Fruit fly (Drosophila melanogaster): ENCODE measurements around the gene dnt.
A peak's percentile ranks its signal among the peaks of the same experiment; 100 is the strongest.

Gene dnt

DNA sequence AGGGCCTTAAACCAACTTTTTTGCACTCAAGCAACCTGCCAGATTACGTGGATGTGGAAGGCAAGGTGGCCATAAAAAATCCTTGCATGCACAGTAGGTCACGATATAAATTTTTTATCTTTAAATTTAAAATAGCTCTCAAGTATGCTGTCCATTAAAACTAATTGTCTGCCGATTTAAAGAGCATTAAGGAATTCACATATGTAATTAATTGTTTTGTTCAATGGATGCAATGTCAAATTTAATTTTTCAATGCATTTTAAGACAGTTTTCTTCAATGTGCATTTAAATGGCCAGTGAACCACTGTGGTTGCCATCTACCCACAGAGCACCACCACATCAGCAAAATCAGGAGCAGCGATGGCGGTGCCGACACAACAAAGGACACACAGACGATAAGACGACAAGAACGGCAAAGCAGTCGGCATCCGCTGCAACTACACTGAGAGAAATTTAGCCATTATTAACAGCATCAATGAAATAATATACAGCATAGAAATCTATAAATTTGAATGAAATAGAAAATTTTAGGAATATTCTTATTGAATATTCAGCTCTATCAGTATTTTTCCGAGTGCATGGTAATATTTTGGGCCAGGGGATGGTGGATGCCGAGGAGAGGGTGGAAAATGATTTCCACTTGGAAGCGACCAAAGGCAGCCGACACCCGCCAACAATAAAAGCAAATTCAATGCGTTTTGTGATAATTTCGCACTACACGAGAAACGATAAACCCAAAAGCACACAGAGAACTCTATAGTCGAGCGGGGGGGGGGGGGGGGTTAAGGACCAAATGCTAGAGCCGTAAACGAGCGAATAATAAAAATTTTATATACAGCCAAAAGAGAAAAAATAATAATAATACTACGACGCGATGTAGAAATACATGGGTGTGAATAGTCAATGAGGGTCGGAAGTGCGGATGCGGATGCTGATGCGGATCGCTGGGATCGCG lies 14.4 kb upstream of the dnt start (continued):
- peak; percentile 61 for TF ChIP-seq CG1603 (tag; optimal IDR thresholded peaks at IDR 0.05)
- peak; percentile 73 for TF ChIP-seq CG4404 (GFP tag; IDR thresholded peaks at IDR 0.05)
- peak; percentile 20 to 30 for TF ChIP-seq dpn (GFP tag; optimal IDR thresholded peaks at IDR 0.05)
- TF ChIP-seq Hand (GFP tag; optimal IDR thresholded peaks at IDR 0.05), result no peak
- TF ChIP-seq Rfx (GFP tag; IDR thresholded peaks at IDR 0.05), result 0 out of 2 replicates have a peak, but pooled peaks have one; percentile 9
- TF ChIP-seq dan (GFP tag; IDR thresholded peaks at IDR 0.05), result peak; percentile 66; the same call in 1 of the 2 replicates
- TF ChIP-seq lmd (GFP tag; IDR thresholded peaks at IDR 0.05), result no peak
- TF ChIP-seq CG6683 (GFP tag; optimal IDR thresholded peaks at IDR 0.05), result no peak
- peak; percentile 38 for TF ChIP-seq PHDP (tag; optimal IDR thresholded peaks at IDR 0.05)
- no peak for TF ChIP-seq CG9876 (GFP tag; optimal IDR thresholded peaks at IDR 0.05)
- TF ChIP-seq CG9932 (GFP tag; IDR thresholded peaks at IDR 0.05), result no peak
- TF ChIP-seq Deaf1 (tag; optimal IDR thresholded peaks at IDR 0.05), result peak; percentile 3
- TF ChIP-seq Jarid2 (GFP tag; optimal IDR thresholded peaks at IDR 0.05), result no peak
- TF ChIP-seq Bdp1 (GFP tag; optimal IDR thresholded peaks at IDR 0.05), result no peak
- no peak for TF ChIP-seq Myb (GFP tag; optimal IDR thresholded peaks at IDR 0.05)
- TF ChIP-seq usp (GFP tag; optimal IDR thresholded peaks at IDR 0.05), result no peak
- no peak for TF ChIP-seq BtbVII (GFP tag; optimal IDR thresholded peaks at IDR 0.05)
- peak; percentile 52 for TF ChIP-seq CG33557 (GFP tag; optimal IDR thresholded peaks at IDR 0.05)
- no peak for TF ChIP-seq nerfin-2 (GFP tag; IDR thresholded peaks at IDR 0.05; ENCODE audit: partially characterized antibody)
- TF ChIP-seq Spps (tag; optimal IDR thresholded peaks at IDR 0.05), result peak; percentile 36
- peak; percentile 31 for TF ChIP-seq CG1602 (GFP tag; optimal IDR thresholded peaks at IDR 0.05)
- peak; percentile 75 for TF ChIP-seq CG15696 (tag; optimal IDR thresholded peaks at IDR 0.05)
- TF ChIP-seq MTF-1 (GFP tag; optimal IDR thresholded peaks at IDR 0.05; ENCODE audit: borderline replicate concordance), result no peak
- TF ChIP-seq HmgZ (tag; optimal IDR thresholded peaks at IDR 0.05), result peak; percentile 22
- TF ChIP-seq chif (GFP tag; optimal IDR thresholded peaks at IDR 0.05), result peak; percentile 14 to 61
- no peak for TF ChIP-seq CG18476 (GFP tag; optimal IDR thresholded peaks at IDR 0.05)
- TF ChIP-seq shn (GFP tag; optimal IDR thresholded peaks at IDR 0.05), result no peak
- TF ChIP-seq CG3407 (GFP tag; optimal IDR thresholded peaks at IDR 0.05), result peak; percentile 16
- no peak for TF ChIP-seq sr (GFP tag; IDR thresholded peaks at IDR 0.05)
- peak; percentile 6 for TF ChIP-seq Bteb2 (GFP tag; optimal IDR thresholded peaks at IDR 0.05)
- peak; percentile 56 for TF ChIP-seq unpg (GFP tag; optimal IDR thresholded peaks at IDR 0.05)
- no peak for TF ChIP-seq mld (GFP tag; IDR thresholded peaks at IDR 0.05; ENCODE audit: partially characterized antibody)
- TF ChIP-seq ap (GFP tag; IDR thresholded peaks at IDR 0.05), result no peak
- TF ChIP-seq D19B (GFP tag; optimal IDR thresholded peaks at IDR 0.05), result no peak
- TF ChIP-seq CG16813 (GFP tag; IDR thresholded peaks at IDR 0.05; ENCODE audit: partially characterized antibody), result no peak
- no peak for TF ChIP-seq luna (GFP tag; optimal IDR thresholded peaks at IDR 0.05)
- no peak for TF ChIP-seq CG15011 (GFP tag; optimal IDR thresholded peaks at IDR 0.05)
- no peak; the same call in 1 of the 3 replicates for TF ChIP-seq CG11695 (GFP tag; IDR thresholded peaks at IDR 0.05)
- no peak for TF ChIP-seq Abd-B (GFP tag; optimal IDR thresholded peaks at IDR 0.05)
- TF ChIP-seq CG2712 (tag; optimal IDR thresholded peaks at IDR 0.05), result peak; percentile 80
- TF ChIP-seq sens-2 (GFP tag; IDR thresholded peaks at IDR 0.05), result peak; percentile 62; the same call in 1 of the 2 replicates
- TF ChIP-seq abd-A (tag; optimal IDR thresholded peaks at IDR 0.05), result peak; percentile 73
- peak; percentile 13 for TF ChIP-seq CG1529 (GFP tag; optimal IDR thresholded peaks at IDR 0.05)
- TF ChIP-seq CG13624 (GFP tag; optimal IDR thresholded peaks at IDR 0.05), result no peak
- no peak for TF ChIP-seq CG14860 (GFP tag; IDR thresholded peaks at IDR 0.05; ENCODE audit: partially characterized antibody)
- TF ChIP-seq CG6654 (GFP tag; optimal IDR thresholded peaks at IDR 0.05), result no peak
- no peak for TF ChIP-seq CG12744 (GFP tag; optimal IDR thresholded peaks at IDR 0.05)
- TF ChIP-seq TFAM (GFP tag; optimal IDR thresholded peaks at IDR 0.05), result no peak

Measured in whole organism, embryonic.